Worm (Caenorhabditis elegans) whole organism, young adult: ENCODE data around the gene nrfl-1.

ENCODE experiments used
- F37B4.10 ChIP-seq: fragments of 200-800 bp; sonication (Bioruptor generic); IDR thresholded peaks from 2 replicates; pipeline ENCODE4 v1.3.6; 2022; ENCODE audit warnings: missing genetic modification characterization, missing compliant biosample characterization
- akir-1 ChIP-seq: fragments of 200-800 bp; sonication (Bioruptor generic); optimal IDR thresholded peaks from 2 replicates; lab custom pipeline; 2018; ENCODE audit warnings: mild to moderate bottlenecking, missing genetic modification characterization, moderate library complexity, missing compliant biosample characterization
- athp-1 ChIP-seq: sonication (generic microtip); optimal IDR thresholded peaks from 2 replicates; lab custom pipeline; 2017; ENCODE audit warnings: mild to moderate bottlenecking, missing genetic modification characterization, missing compliant biosample characterization
- ccch-3 ChIP-seq: fragments of 200-800 bp; sonication (Bioruptor generic); optimal IDR thresholded peaks from 2 replicates; lab custom pipeline; 2018; ENCODE audit warnings: mild to moderate bottlenecking, missing genetic modification characterization, missing compliant biosample characterization
- ekl-4 ChIP-seq: fragments of 200-800 bp; sonication (Bioruptor generic); IDR thresholded peaks from 2 replicates; pipeline ENCODE4 v1.3.6; 2022; ENCODE audit warnings: missing genetic modification reagents, missing genetic modification characterization, missing compliant biosample characterization
- mxl-1 ChIP-seq: sonication (generic microtip); optimal IDR thresholded peaks from 2 replicates; lab custom pipeline; 2016; ENCODE audit warnings: missing genetic modification characterization, missing compliant biosample characterization
- unc-62 ChIP-seq: fragments of 150-350 bp; optimal IDR thresholded peaks from 2 replicates; lab custom pipeline; 2014; ENCODE audit warnings: missing biosample characterization, missing genetic modification reagents, missing genetic modification characterization

DNA sequence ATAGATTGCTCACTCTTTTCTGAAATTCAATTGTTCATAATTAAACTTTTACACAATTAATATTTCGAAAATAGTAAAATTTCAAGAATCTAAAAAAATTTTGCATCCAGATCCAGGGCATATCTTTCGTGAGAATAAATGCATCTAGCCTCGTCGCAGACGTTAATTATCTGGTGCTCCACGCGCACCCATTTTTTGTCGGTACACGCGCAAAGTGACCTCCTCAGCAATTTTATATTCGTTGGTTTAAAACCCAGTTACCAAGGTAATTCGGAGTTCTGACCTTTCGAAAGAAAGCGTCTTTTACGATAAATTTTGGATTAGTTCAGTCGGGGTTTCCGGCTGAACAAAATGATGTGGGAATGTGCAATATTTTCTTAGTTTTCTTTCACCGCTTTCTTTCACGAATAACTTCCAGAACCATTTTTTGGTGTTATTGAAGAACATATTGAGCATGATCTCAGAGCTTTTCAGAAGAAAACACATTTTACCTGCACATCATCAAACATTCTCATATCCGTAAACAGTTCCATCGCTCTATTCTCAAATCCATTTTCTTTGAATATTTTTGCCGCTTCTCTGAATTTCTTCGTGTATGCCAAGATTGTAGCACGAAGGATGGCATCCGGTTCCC lies 21.4 kb downstream of the nrfl-1 start:
- TF ChIP-seq F37B4.10 (GFP tag; lab: Robert Waterston, UW) (no peak), unc-62 (GFP tag; lab: Kevin White, UChicago) (no peak), ekl-4 (no peak), ccch-3 (no peak), mxl-1 (tag; lab: Kevin White, UChicago) (no peak), athp-1 (tag; lab: Kevin White, UChicago) (no peak), akir-1 (GFP tag; lab: Kevin White, UChicago) (no peak)
